Worm (Caenorhabditis elegans) whole organism, L4/young adult: ENCODE data around the gene F57A8.7.

Experiments
- W03F9.2 ChIP-seq: fragments of 150-350 bp; optimal IDR thresholded peaks from 2 replicates; lab custom pipeline; 2014; ENCODE audit warnings: missing biosample characterization, missing genetic modification characterization
- dao-5 ChIP-seq: sonication (generic microtip); optimal IDR thresholded peaks from 2 replicates; lab custom pipeline; 2016; ENCODE audit warnings: missing genotype, missing genetic modification characterization, moderate library complexity, missing compliant biosample characterization
- him-1 ChIP-seq: sonication (generic microtip); optimal IDR thresholded peaks from 2 replicates; lab custom pipeline; 2016; ENCODE audit warnings: missing genotype, missing genetic modification reagents, missing genetic modification characterization, missing compliant biosample characterization

The F57A8.7 gene

ce11 chrV:10058748-10059147 lies 16.8 kb upstream of the F57A8.7 start:
- no peak for TF ChIP-seq dao-5 (tag; lab: Kevin White, UChicago)
- no peak for TF ChIP-seq W03F9.2 (tag; lab: Kevin White, UChicago)
- TF ChIP-seq him-1, result no peak

- no peak for TF ChIP-seq him-1
- no peak for TF ChIP-seq W03F9.2 (tag; lab: Kevin White, UChicago)
- TF ChIP-seq dao-5 (tag; lab: Kevin White, UChicago), result no peak
These were observed 15.5 kb upstream of the F57A8.7 start for ce11 chrV:10060039-10060438.

ce11 chrV:10064221-10064620 lies 11.3 kb upstream of the F57A8.7 start, which contains the start of gene fipr-13:
Gene fipr-13 (plus strand): TSS chrV:10064521.
- no peak for TF ChIP-seq dao-5 (tag; lab: Kevin White, UChicago)
- TF ChIP-seq W03F9.2 (tag; lab: Kevin White, UChicago), result no peak
- no peak for TF ChIP-seq him-1

- TF ChIP-seq W03F9.2 (tag; lab: Kevin White, UChicago), result no peak
These were observed 9.9 kb upstream of the F57A8.7 start for ce11 chrV:10065679-10066078.

ce11 chrV:10066769-10067168 lies 8.8 kb upstream of the F57A8.7 start, which contains the start of gene npr-39:
Gene npr-39 (plus strand): TSS chrV:10067069.
- TF ChIP-seq W03F9.2 (tag; lab: Kevin White, UChicago) (no peak), dao-5 (tag; lab: Kevin White, UChicago) (no peak), him-1 (no peak)

ce11 chrV:10070541-10070940 lies 5.0 kb upstream of the F57A8.7 start, which contains the start of gene nhr-192:
Gene nhr-192 (minus strand): TSS chrV:10070641.
- TF ChIP-seq W03F9.2 (tag; lab: Kevin White, UChicago), result no peak
- TF ChIP-seq dao-5 (tag; lab: Kevin White, UChicago), result no peak
- no peak for TF ChIP-seq him-1

ce11 chrV:10072721-10073120 lies 2.8 kb upstream of the F57A8.7 start:
- TF ChIP-seq W03F9.2 (tag; lab: Kevin White, UChicago) (no peak), dao-5 (tag; lab: Kevin White, UChicago) (no peak), him-1 (no peak)

ce11 chrV:10073793-10074192 lies 1.7 kb upstream of the F57A8.7 start, which contains the start of gene F57A8.6:
Gene F57A8.6 (minus strand): TSS chrV:10073893.
- TF ChIP-seq W03F9.2 (tag; lab: Kevin White, UChicago), result no peak

ce11 chrV:10078244-10078643 lies 2.7 kb downstream of the F57A8.7 start, which contains the start of gene R04B5.1:
Gene R04B5.1 (minus strand): TSS chrV:10078344.
- TF ChIP-seq dao-5 (tag; lab: Kevin White, UChicago) (no peak), him-1 (no peak), W03F9.2 (tag; lab: Kevin White, UChicago) (no peak)

- TF ChIP-seq dao-5 (tag; lab: Kevin White, UChicago) (no peak), him-1 (no peak), W03F9.2 (tag; lab: Kevin White, UChicago) (no peak)
These were observed 5.4 kb downstream of the F57A8.7 start for ce11 chrV:10080905-10081304.

ce11 chrV:10081636-10082035 lies 6.1 kb downstream of the F57A8.7 start, which contains the start of gene nhr-205:
Gene nhr-205 (minus strand): TSS chrV:10081776.
- TF ChIP-seq him-1 (no peak), dao-5 (tag; lab: Kevin White, UChicago) (no peak)

ce11 chrV:10083999-10084468 lies 8.5 kb downstream of the F57A8.7 start, which contains the start of gene nhr-12:
Gene nhr-12 (minus strand): TSS chrV:10084049.
- TF ChIP-seq W03F9.2 (tag; lab: Kevin White, UChicago), result no peak
- no peak for TF ChIP-seq dao-5 (tag; lab: Kevin White, UChicago)
- no peak for TF ChIP-seq him-1

- TF ChIP-seq him-1 (no peak), W03F9.2 (tag; lab: Kevin White, UChicago) (no peak), dao-5 (tag; lab: Kevin White, UChicago) (no peak)
These were observed 9.3 kb downstream of the F57A8.7 start, which contains the start of gene R04B5.6 for ce11 chrV:10084864-10085263. Gene R04B5.6 (plus strand): TSS chrV:10085164.

- TF ChIP-seq dao-5 (tag; lab: Kevin White, UChicago) (no peak), W03F9.2 (tag; lab: Kevin White, UChicago) (no peak), him-1 (no peak)
These were observed 10.6 kb downstream of the F57A8.7 start for ce11 chrV:10086141-10086540.

- TF ChIP-seq dao-5 (tag; lab: Kevin White, UChicago), result no peak
- no peak for TF ChIP-seq W03F9.2 (tag; lab: Kevin White, UChicago)
- no peak for TF ChIP-seq him-1
These were observed 11.6 kb downstream of the F57A8.7 start, which contains the start of gene R04B5.5 for ce11 chrV:10087103-10087502. Gene R04B5.5 (plus strand): TSS chrV:10087480.
